Worm (Caenorhabditis elegans): ENCODE results near the gene dgn-2.
"Not testable (repeated sequence)": the region's sequence is repeated elsewhere in the genome, so short reads cannot be mapped to it uniquely, and the experiment has no call there.

dgn-2 gene

ce11 chrX:1367416-1367815 lies at the start of gene dgn-2:
Gene dgn-2 (minus strand): TSS chrX:1367516.
- TF ChIP-seq unc-62 (GFP tag; optimal IDR thresholded peaks at IDR 0.05) = no peak

ce11 chrX:1416776-1417354 lies 49.5 kb upstream of the dgn-2 start, which contains the start of the genes F19G12.4 and F19G12.8:
Gene F19G12.4 (plus strand): TSS chrX:1417304.
Gene F19G12.8 (plus strand): TSS chrX:1417320.
- no peak for TF ChIP-seq unc-62 (GFP tag; optimal IDR thresholded peaks at IDR 0.05)

DNA sequence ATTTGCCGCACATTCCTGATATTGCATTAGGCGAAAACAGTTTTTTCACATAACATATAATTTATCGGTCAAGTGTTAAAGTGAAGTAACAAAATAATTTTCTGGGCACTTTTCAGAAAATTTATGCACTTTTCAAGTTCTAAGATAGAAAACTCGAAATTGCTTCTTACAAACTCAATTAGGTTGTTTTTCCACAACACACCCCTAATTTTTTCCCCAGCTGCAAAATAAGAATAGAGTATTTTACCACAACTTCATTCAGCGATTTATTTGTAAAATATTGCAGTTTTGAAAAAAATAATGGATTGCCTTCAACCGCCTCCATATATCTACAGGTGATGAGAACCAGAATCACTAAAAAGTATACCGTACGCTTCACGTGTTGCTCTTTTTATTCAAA lies 45.5 kb upstream of the dgn-2 start, which contains the start of gene srh-19:
srh-19 (plus strand) TSS at position 301 of the 400 bp plus-strand sequence.
- TF ChIP-seq unc-62 (GFP tag; optimal IDR thresholded peaks at IDR 0.05) = no peak

- TF ChIP-seq unc-62 (GFP tag; optimal IDR thresholded peaks at IDR 0.05) = no peak
Measured at ce11 chrX:1410552-1410951, 43.2 kb upstream of the dgn-2 start, which contains the start of gene abu-2. Gene abu-2 (minus strand): TSS chrX:1410652.

ce11 chrX:1409224-1409623 lies 41.9 kb upstream of the dgn-2 start:
- no peak for TF ChIP-seq unc-62 (GFP tag; optimal IDR thresholded peaks at IDR 0.05)

DNA sequence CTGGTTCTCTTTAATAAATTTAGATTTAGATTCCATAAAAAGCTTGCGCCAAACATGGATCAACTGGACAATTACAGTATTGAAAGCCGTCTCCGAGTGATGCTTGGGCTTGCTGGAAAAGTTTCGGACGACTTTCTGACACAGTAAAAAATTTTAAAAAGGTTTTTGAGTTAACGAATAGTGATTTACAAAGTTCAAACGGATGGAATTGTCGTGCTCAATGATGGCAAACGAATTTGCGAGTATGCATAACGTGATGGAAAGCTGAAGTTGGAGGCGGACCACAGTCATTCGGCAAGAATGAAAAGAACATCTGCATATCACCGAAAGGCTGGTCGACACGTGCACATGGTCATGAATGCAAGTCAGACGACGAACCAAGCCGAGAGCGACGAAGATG lies 36.7 kb upstream of the dgn-2 start, which contains the start of gene ZK402.1:
ZK402.1 (plus strand) TSS at position 301 of the 400 bp plus-strand sequence.
- TF ChIP-seq unc-62 (GFP tag; optimal IDR thresholded peaks at IDR 0.05) = not testable (repeated sequence)

ce11 chrX:1403444-1403843 lies 36.1 kb upstream of the dgn-2 start, which contains the start of gene ZK402.2:
Gene ZK402.2 (plus strand): TSS chrX:1403744.
- not testable (repeated sequence) for TF ChIP-seq unc-62 (GFP tag; optimal IDR thresholded peaks at IDR 0.05)

ce11 chrX:1401259-1401658 lies 33.9 kb upstream of the dgn-2 start, which contains the start of gene ZK402.5:
Gene ZK402.5 (minus strand): TSS chrX:1401359.
- TF ChIP-seq unc-62 (GFP tag; optimal IDR thresholded peaks at IDR 0.05) = no peak

ce11 chrX:1397516-1397915 lies 30.2 kb upstream of the dgn-2 start, which contains the start of gene H39E20.1:
Gene H39E20.1 (minus strand): TSS chrX:1397616.
- TF ChIP-seq unc-62 (GFP tag; optimal IDR thresholded peaks at IDR 0.05) = no peak

- TF ChIP-seq unc-62 (GFP tag; optimal IDR thresholded peaks at IDR 0.05) = no peak
Measured at ce11 chrX:1395793-1396192, 28.5 kb upstream of the dgn-2 start.

DNA sequence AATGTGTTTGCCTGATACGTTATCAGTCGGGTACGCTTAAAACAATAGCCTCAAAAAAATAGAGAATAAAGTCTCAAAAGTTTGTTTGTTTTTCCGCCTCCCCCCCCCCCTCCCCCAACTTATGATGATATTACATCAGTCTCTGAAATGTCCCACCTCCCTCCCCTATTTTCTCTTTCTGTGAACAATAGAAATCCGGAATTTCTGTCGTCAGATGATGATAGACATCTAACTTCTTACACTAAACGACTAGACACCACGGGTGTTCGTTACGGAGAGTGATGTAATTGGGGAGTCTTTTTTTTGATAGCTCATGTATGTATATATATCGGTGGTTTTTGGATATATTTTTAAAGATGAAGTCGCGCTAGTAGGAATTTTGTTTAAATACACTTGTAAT lies 27.1 kb upstream of the dgn-2 start:
- no peak for TF ChIP-seq unc-62 (GFP tag; optimal IDR thresholded peaks at IDR 0.05)

DNA sequence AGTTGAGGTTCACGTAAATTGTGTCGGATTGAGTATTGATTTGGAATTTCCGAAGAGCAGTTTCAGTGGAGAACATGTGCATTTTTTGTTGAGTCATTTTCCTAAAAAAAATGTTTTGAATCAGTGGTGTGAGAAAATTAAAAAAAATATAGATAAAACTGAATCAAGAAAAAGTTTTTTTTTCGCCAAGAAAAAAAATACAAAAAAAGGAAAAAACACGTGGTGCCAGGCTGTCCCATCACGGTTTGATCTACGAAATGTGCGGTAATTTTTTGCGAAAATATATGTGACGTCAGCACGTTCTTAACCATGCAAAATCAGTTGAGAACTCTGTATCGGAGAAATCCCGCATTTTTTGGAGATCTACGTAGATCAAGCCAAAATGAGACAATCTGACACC lies 26.6 kb upstream of the dgn-2 start, which contains the start of gene F56C3.9:
F56C3.9 (minus strand) TSS at position 101 of the 400 bp plus-strand sequence.
- no peak for TF ChIP-seq unc-62 (GFP tag; optimal IDR thresholded peaks at IDR 0.05)

- no peak for TF ChIP-seq unc-62 (GFP tag; optimal IDR thresholded peaks at IDR 0.05)
Measured at ce11 chrX:1389382-1389983, 22.2 kb upstream of the dgn-2 start.

DNA sequence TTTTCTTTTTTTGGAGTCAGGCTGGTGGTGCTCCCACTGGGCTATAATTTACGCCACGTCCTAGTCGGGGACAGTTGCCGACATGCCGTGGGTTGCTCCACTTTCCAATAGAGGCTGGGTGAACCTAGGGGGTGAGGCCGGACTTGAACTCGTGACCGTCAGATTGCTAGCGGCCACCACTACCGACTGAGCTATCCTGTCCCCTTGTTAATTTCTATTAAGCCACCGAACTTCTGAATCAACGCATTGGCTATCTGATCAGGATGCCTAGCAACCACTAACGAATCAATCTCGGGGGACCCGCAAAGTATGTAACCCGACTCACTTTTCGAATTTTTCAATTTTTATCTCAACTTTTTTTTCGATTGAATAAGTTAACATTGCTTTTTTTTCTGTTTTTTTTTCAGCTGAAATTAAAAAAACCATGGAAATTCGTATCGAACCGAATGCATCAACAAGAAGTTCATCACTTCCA lies 19.6 kb upstream of the dgn-2 start, which contains the start of gene F56C3.1:
F56C3.1 (plus strand) TSS at position 425 of the 475 bp plus-strand sequence.
- TF ChIP-seq unc-62 (GFP tag; optimal IDR thresholded peaks at IDR 0.05) = no peak

DNA sequence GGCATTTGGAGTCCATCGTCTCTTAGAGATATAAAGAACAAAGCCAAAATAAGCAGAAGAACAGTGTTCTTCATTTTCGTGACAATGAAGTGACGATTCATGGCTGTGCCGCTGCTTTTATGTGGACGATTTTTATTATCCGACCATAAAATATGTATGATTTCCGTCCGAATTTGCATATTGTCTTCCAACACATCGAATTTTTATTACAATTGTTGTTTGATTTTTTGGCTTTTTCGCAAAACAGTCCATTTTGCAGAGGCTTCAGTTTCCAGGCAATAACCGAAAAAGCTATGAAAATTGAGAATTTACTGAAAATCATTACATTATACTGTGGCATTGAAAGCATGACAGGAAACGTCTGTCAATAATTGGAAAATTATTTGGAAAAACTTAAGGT lies 17.2 kb upstream of the dgn-2 start, which contains the start of gene F56C3.8:
F56C3.8 (minus strand) TSS at position 101 of the 400 bp plus-strand sequence.
- no peak for TF ChIP-seq unc-62 (GFP tag; optimal IDR thresholded peaks at IDR 0.05)

DNA sequence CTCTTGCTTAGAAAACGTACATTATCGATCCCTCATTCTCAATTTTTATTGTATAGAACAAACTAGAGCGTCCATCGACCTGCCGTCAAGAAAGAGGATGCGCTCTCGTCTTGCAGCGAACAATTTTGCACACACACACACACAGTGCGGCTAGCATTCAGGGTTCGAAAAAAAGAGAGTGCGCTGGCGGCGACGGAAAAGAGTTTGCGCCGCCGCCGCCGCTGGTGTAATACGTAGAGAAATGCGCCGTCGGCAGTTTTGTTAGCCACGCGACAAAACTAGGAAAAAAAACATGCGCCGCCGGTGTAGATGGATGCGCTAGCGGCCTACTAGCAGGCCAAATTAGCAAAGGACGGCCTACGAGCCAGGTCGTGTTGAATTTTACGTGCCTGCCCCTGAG lies 16.2 kb upstream of the dgn-2 start:
- TF ChIP-seq unc-62 (GFP tag; optimal IDR thresholded peaks at IDR 0.05) = no peak

DNA sequence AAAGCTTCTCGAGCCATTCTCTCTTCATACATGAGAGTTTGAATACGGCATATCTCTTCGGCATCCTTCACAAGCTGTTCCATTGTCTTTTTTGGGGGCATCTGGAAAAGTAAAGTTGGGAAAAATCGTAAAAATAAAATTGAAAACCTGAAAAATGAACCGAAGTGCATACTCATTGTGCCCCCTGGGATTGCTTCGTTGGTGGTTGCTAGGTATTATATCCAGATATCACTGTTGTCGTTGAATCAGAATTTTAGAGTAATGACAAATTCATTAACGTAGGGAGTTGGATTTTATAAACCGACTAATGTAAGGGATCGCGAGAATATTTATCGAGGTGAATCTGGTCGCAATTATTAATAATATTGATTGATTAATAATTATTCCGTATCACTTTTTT lies 14.2 kb upstream of the dgn-2 start, which contains the start of gene F56C3.10:
F56C3.10 (minus strand) TSS at position 101 of the 400 bp plus-strand sequence.
- TF ChIP-seq unc-62 (GFP tag; optimal IDR thresholded peaks at IDR 0.05) = no peak
